Worm (Caenorhabditis elegans) whole organism, L4 larva: ENCODE results near the gene fbxa-196.
A peak's percentile ranks its signal among the peaks of the same experiment; 100 is the strongest.

Experiments used
- F10B5.3 ChIP-seq: sonication (generic microtip); optimal IDR thresholded peaks from 2 replicates; lab custom pipeline; 2016; ENCODE audit warnings: mild to moderate bottlenecking, missing genetic modification characterization, missing compliant biosample characterization
- F37D6.2 ChIP-seq: sonication (generic microtip); optimal IDR thresholded peaks from 2 replicates; lab custom pipeline; 2016; ENCODE audit warnings: mild to moderate bottlenecking, missing genetic modification characterization, missing compliant biosample characterization
- aha-1 ChIP-seq: fragments of 150-350 bp; peaks from one replicate; lab custom pipeline; 2014; ENCODE audit warnings: missing biosample characterization, missing genetic modification characterization
- ceh-44 ChIP-seq: fragments of 200-800 bp; sonication (Bioruptor generic); IDR thresholded peaks from 2 replicates; pipeline ENCODE4 v1.3.6; 2022; ENCODE audit warnings: missing genetic modification reagents, missing genetic modification characterization, missing compliant biosample characterization
- daf-12 ChIP-seq: fragments of 150-350 bp; optimal IDR thresholded peaks from 2 replicates; lab custom pipeline; 2014; ENCODE audit warnings: missing biosample characterization, missing genetic modification reagents, missing genetic modification characterization
- daf-16 ChIP-seq, 3 experiments: sonication (generic microtip); optimal IDR thresholded peaks; 2 replicates each; lab custom pipeline; 2016 to 2017; ENCODE audit warnings: missing genetic modification characterization in 3 of 3, missing genetic modification reagents in 3 of 3, mild to moderate bottlenecking in 2 of 3, missing compliant biosample characterization in 2 of 3, missing biosample characterization in 1 of 3, moderate library complexity in 1 of 3
- daf-8 ChIP-seq: fragments of 200-800 bp; sonication (Bioruptor generic); IDR thresholded peaks from 2 replicates; pipeline ENCODE4 v1.3.6; 2022; ENCODE audit warnings: missing genetic modification characterization, missing compliant biosample characterization
- dmd-6 ChIP-seq: fragments of 200-800 bp; sonication (Bioruptor generic); IDR thresholded peaks from 2 replicates; pipeline ENCODE4 v1.3.6; 2022; ENCODE audit warnings: missing genetic modification reagents, missing genetic modification characterization, missing compliant biosample characterization
- dmd-8 ChIP-seq: fragments of 200-800 bp; sonication (Bioruptor generic); IDR thresholded peaks from 2 replicates; pipeline ENCODE4 v1.3.6; 2022; ENCODE audit warnings: missing genetic modification characterization, missing compliant biosample characterization
- dpl-1 ChIP-seq: fragments of 150-350 bp; optimal IDR thresholded peaks from 2 replicates; lab custom pipeline; 2014; ENCODE audit warnings: missing biosample characterization, missing genetic modification reagents, missing genetic modification characterization
- duxl-1 ChIP-seq: sonication (generic microtip); optimal IDR thresholded peaks from 2 replicates; lab custom pipeline; 2016; ENCODE audit warnings: mild to moderate bottlenecking, missing genetic modification characterization, moderate library complexity, missing compliant biosample characterization; ENCODE audit not compliant: poor library complexity
- dve-1 ChIP-seq: sonication (generic microtip); optimal IDR thresholded peaks from 2 replicates; lab custom pipeline; 2017; ENCODE audit warnings: antibody characterized with exemption, mild to moderate bottlenecking, missing genetic modification characterization, missing compliant biosample characterization; ENCODE audit not compliant: insufficient read depth
- egl-27 ChIP-seq: sonication (generic microtip); optimal IDR thresholded peaks from 3 replicates; lab custom pipeline; 2017; ENCODE audit warnings: missing biosample characterization, missing genetic modification reagents, missing genetic modification characterization
- egl-43 ChIP-seq: fragments of 200-800 bp; sonication (Bioruptor generic); IDR thresholded peaks from 2 replicates; pipeline ENCODE4 v1.3.6; 2022; ENCODE audit warnings: missing genetic modification reagents, missing genetic modification characterization, missing compliant biosample characterization
- gei-8 ChIP-seq: fragments of 200-800 bp; sonication (Bioruptor generic); optimal IDR thresholded peaks from 2 replicates; lab custom pipeline; 2018; ENCODE audit warnings: mild to moderate bottlenecking, missing genetic modification characterization, missing compliant biosample characterization
- hlh-11 ChIP-seq: fragments of 200-800 bp; sonication (Bioruptor generic); optimal IDR thresholded peaks from 2 replicates; lab custom pipeline; 2018; ENCODE audit warnings: mild to moderate bottlenecking, missing genetic modification characterization, missing compliant biosample characterization
- hlh-30 ChIP-seq: sonication (generic microtip); optimal IDR thresholded peaks from 2 replicates; lab custom pipeline; 2017; ENCODE audit warnings: antibody characterized with exemption, mild to moderate bottlenecking, missing genetic modification characterization, missing compliant biosample characterization; ENCODE audit not compliant: insufficient read depth
- lim-7 ChIP-seq: fragments of 200-800 bp; sonication (Bioruptor generic); IDR thresholded peaks from 2 replicates; pipeline ENCODE4 v1.3.6; 2022; ENCODE audit warnings: missing genetic modification characterization, missing compliant biosample characterization
- lin-1 ChIP-seq: fragments of 200-800 bp; sonication (Bioruptor generic); IDR thresholded peaks from 2 replicates; pipeline ENCODE4 v1.3.6; 2022; ENCODE audit warnings: missing genetic modification reagents, missing genetic modification characterization, missing compliant biosample characterization
- lir-3 ChIP-seq: sonication (generic microtip); optimal IDR thresholded peaks from 2 replicates; lab custom pipeline; 2016; ENCODE audit warnings: mild to moderate bottlenecking, missing genetic modification characterization, missing compliant biosample characterization
- madf-5 ChIP-seq, 2 experiments: fragments of 200-800 bp; sonication (Bioruptor generic); IDR thresholded peaks; 2 replicates each; pipeline ENCODE4 v1.3.6; 2022; ENCODE audit warnings: missing compliant biosample characterization in 2 of 2, missing genetic modification characterization in 2 of 2
- mdl-1 ChIP-seq, 2 experiments: fragments of 150-350 bp in 1 of 2; sonication (generic microtip) in 1 of 2; optimal IDR thresholded peaks; 2 replicates each; lab custom pipeline; 2014 to 2017; ENCODE audit warnings: missing biosample characterization in 2 of 2, missing genetic modification characterization in 2 of 2
- mep-1 ChIP-seq: fragments of 150-350 bp; sonication (generic microtip); optimal IDR thresholded peaks from 3 replicates; lab custom pipeline; 2014; ENCODE audit warnings: missing biosample characterization, missing genetic modification characterization
- mes-2 ChIP-seq: sonication (generic microtip); optimal IDR thresholded peaks from 2 replicates; lab custom pipeline; 2016; ENCODE audit warnings: missing genotype, mild to moderate bottlenecking, missing genetic modification characterization, missing compliant biosample characterization; ENCODE audit not compliant: poor library complexity, severe bottlenecking
- nhr-25 ChIP-seq: sonication (generic microtip); optimal IDR thresholded peaks from 2 replicates; lab custom pipeline; 2017; ENCODE audit warnings: missing genetic modification characterization, mild to moderate bottlenecking, missing compliant biosample characterization, antibody characterized with exemption, moderate library complexity, borderline replicate concordance; ENCODE audit not compliant: insufficient read depth
- nhr-28 ChIP-seq: fragments of 150-350 bp; optimal IDR thresholded peaks from 2 replicates; lab custom pipeline; 2014; ENCODE audit warnings: missing biosample characterization, missing genetic modification characterization
- nhr-48 ChIP-seq: sonication (generic microtip); optimal IDR thresholded peaks from 2 replicates; lab custom pipeline; 2016; ENCODE audit warnings: mild to moderate bottlenecking, missing genetic modification characterization, missing compliant biosample characterization
- nhr-77 ChIP-seq: fragments of 150-350 bp; optimal IDR thresholded peaks from 2 replicates; lab custom pipeline; 2014; ENCODE audit warnings: missing biosample characterization, missing genetic modification characterization
- pqm-1 ChIP-seq: sonication (generic microtip); optimal IDR thresholded peaks from 2 replicates; lab custom pipeline; 2017; ENCODE audit warnings: missing biosample characterization, missing genetic modification characterization
- sdz-12 ChIP-seq: fragments of 200-800 bp; sonication (Bioruptor generic); optimal IDR thresholded peaks from 2 replicates; lab custom pipeline; 2018; ENCODE audit warnings: mild to moderate bottlenecking, missing genetic modification characterization, missing compliant biosample characterization
- set-16 ChIP-seq: fragments of 200-800 bp; sonication (Bioruptor generic); IDR thresholded peaks from 2 replicates; pipeline ENCODE4 v1.3.6; 2022; ENCODE audit warnings: missing genetic modification reagents, missing genetic modification characterization, missing compliant biosample characterization
- skn-1 ChIP-seq: fragments of 150-350 bp; optimal IDR thresholded peaks from 2 replicates; lab custom pipeline; 2014; ENCODE audit warnings: missing biosample characterization, missing genetic modification characterization
- snpc-4 ChIP-seq: fragments of 150-350 bp; optimal IDR thresholded peaks from 2 replicates; lab custom pipeline; 2014; ENCODE audit warnings: missing biosample characterization, missing genetic modification characterization
- tra-1 ChIP-seq: fragments of 200-800 bp; sonication (Bioruptor generic); IDR thresholded peaks from 2 replicates; pipeline ENCODE4 v1.3.6; 2022; ENCODE audit warnings: missing genetic modification reagents, missing genetic modification characterization, missing compliant biosample characterization
- unc-62 ChIP-seq, 3 experiments: fragments of 150-350 bp in 1 of 3; sonication (generic microtip); optimal IDR thresholded peaks in 2 of 3; peaks in 1 of 3; 1 replicate in 1 of 3; 2 replicates in 2 of 3; lab custom pipeline; 2014 to 2017; ENCODE audit warnings: missing biosample characterization in 3 of 3, missing genetic modification characterization in 3 of 3, missing genetic modification reagents in 3 of 3, missing genotype in 1 of 3
- vab-7 ChIP-seq: fragments of 200-800 bp; sonication (Bioruptor generic); IDR thresholded peaks from 2 replicates; pipeline ENCODE4 v1.3.6; 2022; ENCODE audit warnings: missing genetic modification reagents, missing genetic modification characterization, missing compliant biosample characterization
- ztf-11 ChIP-seq: fragments of 150-350 bp; optimal IDR thresholded peaks from 2 replicates; lab custom pipeline; 2014; ENCODE audit warnings: missing biosample characterization, missing genetic modification characterization

The fbxa-196 gene

DNA sequence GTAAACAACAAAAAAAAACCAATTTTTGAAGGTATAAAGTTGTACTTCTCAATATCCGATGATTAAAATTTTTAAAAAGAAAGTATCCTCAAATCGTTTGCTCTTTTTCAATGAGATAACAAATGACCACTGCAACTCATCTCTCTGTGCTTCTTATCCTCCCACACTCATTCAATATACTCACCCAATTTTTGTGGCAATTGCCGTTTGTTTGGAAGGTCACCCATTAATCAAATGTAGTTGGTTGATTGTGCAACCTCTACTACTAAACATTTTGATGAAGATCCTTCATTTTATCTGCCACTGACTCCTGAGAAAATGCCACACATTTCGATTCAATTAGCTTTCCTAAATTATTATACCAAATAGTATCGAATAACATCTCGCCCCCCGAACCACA, 19.2 kb downstream of the fbxa-196 start:
- TF ChIP-seq F37D6.2 (tag; lab: Kevin White, UChicago) (no peak), duxl-1 (tag; lab: Kevin White, UChicago) (no peak), lim-7 (no peak), F10B5.3 (tag; lab: Kevin White, UChicago) (no peak), daf-12 (tag; lab: Kevin White, UChicago) (no peak), lir-3 (no peak), madf-5 (GFP tag; IDR thresholded peaks at IDR 0.05; lab: Robert Waterston, UW) (no peak), mes-2 (tag; lab: Kevin White, UChicago) (no peak), skn-1 (tag; lab: Kevin White, UChicago) (no peak), egl-27 (no peak), gei-8 (no peak), vab-7 (GFP tag; lab: Robert Waterston, UW) (no peak), daf-16 (GFP tag; optimal IDR thresholded peaks at IDR 0.05; lab: Kevin White, UChicago) (no peak), daf-16 (tag; optimal IDR thresholded peaks at IDR 0.05; lab: Kevin White, UChicago) (no peak), nhr-25 (tag; lab: Kevin White, UChicago) (no peak), set-16 (GFP tag; lab: Robert Waterston, UW) (no peak), daf-8 (GFP tag; lab: Robert Waterston, UW) (no peak), dmd-8 (no peak), ceh-44 (GFP tag; lab: Robert Waterston, UW) (no peak), sdz-12 (GFP tag; lab: Kevin White, UChicago) (no peak)

DNA sequence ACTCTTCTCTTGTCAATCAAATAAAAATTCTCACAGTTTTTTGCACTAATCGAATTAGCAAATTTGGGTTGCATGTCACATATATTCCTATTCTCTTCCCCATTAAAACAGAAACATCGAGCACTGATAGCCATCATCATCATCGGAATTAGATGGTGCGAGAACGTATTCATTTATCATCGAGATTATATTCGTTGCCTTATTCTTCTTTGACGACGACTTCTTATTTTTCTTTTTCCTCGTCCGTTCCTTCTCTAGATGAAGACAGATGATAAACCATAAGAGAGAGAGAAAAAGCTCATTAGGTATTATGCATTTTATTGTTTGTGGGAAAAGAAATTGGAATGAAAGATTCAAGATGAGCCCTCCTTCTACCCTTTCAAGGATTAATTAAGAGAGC, 22.8 kb downstream of the fbxa-196 start:
- TF ChIP-seq snpc-4 (tag; lab: Kevin White, UChicago), result no peak
- TF ChIP-seq unc-62 (GFP tag; optimal IDR thresholded peaks at IDR 0.05 in 1 of 2; lab: Kevin White, UChicago), result peak in 1 of 2 experiments; percentile 4
- no peak for TF ChIP-seq unc-62 (tag; optimal IDR thresholded peaks at IDR 0.05; lab: Kevin White, UChicago)

DNA sequence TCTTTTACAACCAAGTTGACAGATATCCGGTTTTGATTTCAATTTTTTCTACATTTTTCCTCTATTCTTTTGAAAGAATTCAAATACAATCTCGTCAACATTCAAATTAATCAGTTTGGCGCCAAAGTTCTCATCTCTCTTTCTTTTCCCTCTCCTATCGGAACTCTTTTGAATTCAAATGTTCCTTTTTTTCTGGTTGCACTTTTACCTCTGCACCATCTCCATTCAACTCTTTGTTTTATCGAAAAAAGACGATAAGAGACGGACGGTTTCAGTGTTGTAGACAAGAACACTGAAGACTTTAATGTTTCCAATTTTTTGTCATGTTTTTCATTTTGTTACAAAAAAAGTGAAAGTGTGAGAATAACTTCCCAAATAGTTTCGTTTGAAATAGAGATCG, 27.6 kb downstream of the fbxa-196 start:
- TF ChIP-seq hlh-30, result no peak
- TF ChIP-seq nhr-28, result peak; percentile 72
- TF ChIP-seq nhr-48 (tag; lab: Kevin White, UChicago), result no peak
- TF ChIP-seq daf-16 (GFP tag; optimal IDR thresholded peaks at IDR 0.05; lab: Kevin White, UChicago), result no peak
- TF ChIP-seq daf-16 (tag; optimal IDR thresholded peaks at IDR 0.05; lab: Kevin White, UChicago), result peak; percentile 77
- peak; percentile 60 for TF ChIP-seq dmd-6 (GFP tag; lab: Robert Waterston, UW)
- TF ChIP-seq lin-1 (GFP tag; lab: Robert Waterston, UW), result peak; percentile 46; the same call in 1 of the 2 replicates
- TF ChIP-seq tra-1 (GFP tag; lab: Robert Waterston, UW), result no peak
- peak; percentile 61 for TF ChIP-seq hlh-11 (tag; lab: Kevin White, UChicago)
- TF ChIP-seq ztf-11 (tag; lab: Kevin White, UChicago), result no peak
- peak; percentile 36 for TF ChIP-seq dpl-1 (GFP tag; lab: Kevin White, UChicago)
- TF ChIP-seq dve-1 (tag; lab: Kevin White, UChicago), result peak; percentile 83
- TF ChIP-seq aha-1 (tag; lab: Kevin White, UChicago), result no peak
- no peak for TF ChIP-seq egl-43
- no peak for TF ChIP-seq mdl-1 (tag; optimal IDR thresholded peaks at IDR 0.05; lab: Kevin White, UChicago)
- no peak for TF ChIP-seq gei-8
- TF ChIP-seq pqm-1 (tag; lab: Kevin White, UChicago), result peak; percentile 90
- peak; percentile 43 for TF ChIP-seq nhr-77 (tag; lab: Kevin White, UChicago)
- TF ChIP-seq mep-1 (tag; lab: Kevin White, UChicago), result peak; percentile 18
